Worm (Caenorhabditis elegans): ENCODE measurements around the gene folt-1.

Gene folt-1

ce11 chrV:11113607-11114006 lies 27.7 kb upstream of the folt-1 start, which contains the start of gene math-33:
math-33 (plus strand) TSS chrV:11113907.
- no peak for TF ChIP-seq ceh-16 (tag; optimal IDR thresholded peaks at IDR 0.05)
- no peak for TF ChIP-seq nhr-25 (tag; optimal IDR thresholded peaks at IDR 0.05)
- no peak for TF ChIP-seq Y55F3AM.14 (GFP tag; optimal IDR thresholded peaks at IDR 0.05)
- TF ChIP-seq snpc-4 (tag; optimal IDR thresholded peaks at IDR 0.05) = no peak
- TF ChIP-seq F13H6.1 (tag; optimal IDR thresholded peaks at IDR 0.05) = no peak
- no peak for TF ChIP-seq lin-39 (tag; optimal IDR thresholded peaks at IDR 0.05)
- TF ChIP-seq unc-55 (GFP tag; optimal IDR thresholded peaks at IDR 0.05) = no peak
- no peak for TF ChIP-seq sma-9 (GFP tag; optimal IDR thresholded peaks at IDR 0.05)
- no peak for TF ChIP-seq sma-9 (tag; optimal IDR thresholded peaks at IDR 0.05)
- no peak for TF ChIP-seq nhr-129 (tag; optimal IDR thresholded peaks at IDR 0.05)
- no peak for TF ChIP-seq ztf-11 (tag; optimal IDR thresholded peaks at IDR 0.05)
- TF ChIP-seq aly-2 (tag; optimal IDR thresholded peaks at IDR 0.05) = no peak
- TF ChIP-seq crh-2 (tag; optimal IDR thresholded peaks at IDR 0.05) = no peak
- no peak for TF ChIP-seq ama-1 (optimal IDR thresholded peaks at IDR 0.05)
- no peak for TF ChIP-seq gmeb-1 (tag; optimal IDR thresholded peaks at IDR 0.05)
- TF ChIP-seq skn-1 (tag; optimal IDR thresholded peaks at IDR 0.05) = no peak
- TF ChIP-seq egl-27 (tag; optimal IDR thresholded peaks at IDR 0.05) = no peak
- no peak for TF ChIP-seq sma-3 (GFP tag; optimal IDR thresholded peaks at IDR 0.05)

ce11 chrV:11118179-11118725 lies 23.0 kb upstream of the folt-1 start:
- TF ChIP-seq lsy-2 (tag; optimal IDR thresholded peaks at IDR 0.05) (peak in 1 of 2 experiments; percentile 48), ama-1 (optimal IDR thresholded peaks at IDR 0.05) (peak; percentile 77), sma-9 (GFP tag; optimal IDR thresholded peaks at IDR 0.05) (peak; percentile 12), sma-9 (tag; optimal IDR thresholded peaks at IDR 0.05) (no peak), sma-3 (GFP tag; optimal IDR thresholded peaks at IDR 0.05) (peak; percentile 28), Y55F3AM.14 (GFP tag; optimal IDR thresholded peaks at IDR 0.05) (no peak), nhr-129 (tag; optimal IDR thresholded peaks at IDR 0.05) (peak; percentile 6), fos-1 (tag; optimal IDR thresholded peaks at IDR 0.05) (no peak), ztf-4 (tag; optimal IDR thresholded peaks at IDR 0.05) (peak; percentile 30)

ce11 chrV:11119294-11119755 lies 22.0 kb upstream of the folt-1 start, which contains the start of gene scb-1:
scb-1 (minus strand) TSS chrV:11119705.
- peak; percentile 2 for TF ChIP-seq nhr-129 (tag; optimal IDR thresholded peaks at IDR 0.05)
- TF ChIP-seq fos-1 (tag; optimal IDR thresholded peaks at IDR 0.05) = no peak
- peak; percentile 8 for TF ChIP-seq nhr-25 (tag; optimal IDR thresholded peaks at IDR 0.05)
- no peak for TF ChIP-seq mbf-1 (tag; optimal IDR thresholded peaks at IDR 0.05)
- TF ChIP-seq Y55F3AM.14 (GFP tag; optimal IDR thresholded peaks at IDR 0.05) = peak; percentile 26
- TF ChIP-seq alr-1 (tag; optimal IDR thresholded peaks at IDR 0.05) = no peak
- no peak for TF ChIP-seq ztf-11 (tag; optimal IDR thresholded peaks at IDR 0.05)
- TF ChIP-seq lin-13 (GFP tag; optimal IDR thresholded peaks at IDR 0.05) = no peak

DNA sequence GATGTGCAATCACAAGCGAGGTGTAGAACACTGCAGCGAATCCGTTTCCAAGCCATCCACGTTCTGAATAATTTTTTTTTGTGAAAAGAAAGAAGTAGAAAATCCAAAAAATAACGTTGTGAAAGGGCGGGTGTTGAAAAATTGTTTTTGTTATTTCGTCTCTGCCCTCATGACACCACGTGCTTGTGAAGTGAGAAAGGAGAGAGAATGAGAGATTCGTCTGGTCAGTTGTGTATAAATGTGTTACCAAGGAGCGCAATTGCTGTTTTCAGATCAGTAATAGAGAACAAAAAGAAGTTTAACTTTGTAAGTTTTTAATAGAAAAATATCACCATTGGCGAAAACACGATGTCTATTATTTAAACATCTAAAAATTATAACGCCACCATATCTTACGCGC lies 20.0 kb upstream of the folt-1 start:
- TF ChIP-seq Y55F3AM.14 (GFP tag; optimal IDR thresholded peaks at IDR 0.05) = no peak
- TF ChIP-seq ztf-11 (tag; optimal IDR thresholded peaks at IDR 0.05) = no peak
- peak; percentile 24 for TF ChIP-seq unc-55 (GFP tag; optimal IDR thresholded peaks at IDR 0.05)
- TF ChIP-seq crh-2 (tag; optimal IDR thresholded peaks at IDR 0.05) = peak; percentile 34
- TF ChIP-seq aly-2 (tag; optimal IDR thresholded peaks at IDR 0.05) = no peak
- no peak for TF ChIP-seq ztf-1 (GFP tag; conservative IDR thresholded peaks at IDR 0.05)
- TF ChIP-seq mdl-1 (tag; optimal IDR thresholded peaks at IDR 0.05) = peak; percentile 42 to 61
- TF ChIP-seq ama-1 (optimal IDR thresholded peaks at IDR 0.05) = peak; percentile 9
- TF ChIP-seq fos-1 (tag; optimal IDR thresholded peaks at IDR 0.05) = peak; percentile 23
- TF ChIP-seq sma-9 (GFP tag; optimal IDR thresholded peaks at IDR 0.05) = peak; percentile 39
- TF ChIP-seq sma-9 (tag; optimal IDR thresholded peaks at IDR 0.05) = no peak
- TF ChIP-seq C34F6.9 (tag; optimal IDR thresholded peaks at IDR 0.05) = peak; percentile 74
- TF ChIP-seq mbf-1 (tag; optimal IDR thresholded peaks at IDR 0.05) = no peak
- TF ChIP-seq unc-62 (GFP tag; optimal IDR thresholded peaks at IDR 0.05) = no peak
- peak in 1 of 2 experiments; percentile 62 for TF ChIP-seq lsy-2 (tag; optimal IDR thresholded peaks at IDR 0.05)
- TF ChIP-seq ceh-16 (tag; optimal IDR thresholded peaks at IDR 0.05) = no peak
- peak; percentile 60 for TF ChIP-seq nhr-25 (tag; optimal IDR thresholded peaks at IDR 0.05)
- peak; percentile 3 for TF ChIP-seq F13H6.1 (tag; optimal IDR thresholded peaks at IDR 0.05)
- peak; percentile 85 for TF ChIP-seq nhr-129 (tag; optimal IDR thresholded peaks at IDR 0.05)
- no peak for TF ChIP-seq nhr-11 (tag; optimal IDR thresholded peaks at IDR 0.05)

DNA sequence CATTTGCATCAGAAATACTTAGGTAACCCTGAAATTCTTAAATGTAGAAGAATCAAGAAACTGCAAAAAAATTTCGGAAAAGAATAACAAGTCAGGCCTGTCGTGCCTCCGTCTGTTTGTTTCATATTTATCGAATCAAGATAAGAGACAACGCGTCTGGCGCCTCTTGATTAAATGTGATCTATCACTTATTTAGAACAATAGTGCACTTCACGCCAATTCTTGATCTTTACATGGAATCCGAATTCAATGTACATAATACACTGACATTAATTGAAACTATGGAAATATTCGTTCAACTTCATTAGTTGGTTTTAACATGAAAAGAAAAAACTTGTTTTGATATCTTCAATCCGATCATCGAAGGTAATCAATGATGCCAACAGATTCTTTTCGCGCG lies 18.8 kb upstream of the folt-1 start, which contains the start of gene mboa-2:
Gene mboa-2, minus strand, starts transcription at position 28 of the 400 bp plus-strand sequence.
- TF ChIP-seq ceh-16 (tag; optimal IDR thresholded peaks at IDR 0.05) (no peak), C34F6.9 (tag; optimal IDR thresholded peaks at IDR 0.05) (no peak), sma-9 (GFP tag; optimal IDR thresholded peaks at IDR 0.05) (peak; percentile 51), sma-9 (tag; optimal IDR thresholded peaks at IDR 0.05) (no peak), snpc-4 (tag; optimal IDR thresholded peaks at IDR 0.05) (no peak), nhr-129 (tag; optimal IDR thresholded peaks at IDR 0.05) (peak; percentile 43), sma-3 (GFP tag; optimal IDR thresholded peaks at IDR 0.05) (peak; percentile 58), nhr-237 (tag; optimal IDR thresholded peaks at IDR 0.05) (no peak), sem-4 (tag; optimal IDR thresholded peaks at IDR 0.05) (peak; percentile 25), peb-1 (tag; optimal IDR thresholded peaks at IDR 0.05) (no peak), dmd-4 (tag; optimal IDR thresholded peaks at IDR 0.05) (no peak), gmeb-1 (tag; optimal IDR thresholded peaks at IDR 0.05) (peak; percentile 37), lin-11 (tag; optimal IDR thresholded peaks at IDR 0.05) (no peak), mdl-1 (tag; optimal IDR thresholded peaks at IDR 0.05) (no peak), nhr-6 (tag; optimal IDR thresholded peaks at IDR 0.05) (peak; percentile 59), nhr-77 (tag; optimal IDR thresholded peaks at IDR 0.05) (peak; percentile 22), zag-1 (tag; optimal IDR thresholded peaks at IDR 0.05) (no peak), blmp-1 (tag; optimal IDR thresholded peaks at IDR 0.05; ENCODE audit: insufficient read depth) (no peak), lsy-2 (tag; optimal IDR thresholded peaks at IDR 0.05) (peak; percentile 23 to 41), ama-1 (optimal IDR thresholded peaks at IDR 0.05) (no peak), ztf-4 (tag; optimal IDR thresholded peaks at IDR 0.05) (peak; percentile 56), crh-2 (tag; optimal IDR thresholded peaks at IDR 0.05) (peak; percentile 50), egl-27 (tag; optimal IDR thresholded peaks at IDR 0.05) (no peak), ZK546.5 (tag; optimal IDR thresholded peaks at IDR 0.05) (no peak), nhr-25 (tag; optimal IDR thresholded peaks at IDR 0.05) (peak; percentile 30), lin-13 (GFP tag; optimal IDR thresholded peaks at IDR 0.05) (peak; percentile 72), ztf-11 (tag; optimal IDR thresholded peaks at IDR 0.05) (no peak)
